Worm (Caenorhabditis elegans): ENCODE data around the gene grl-24.

DNA sequence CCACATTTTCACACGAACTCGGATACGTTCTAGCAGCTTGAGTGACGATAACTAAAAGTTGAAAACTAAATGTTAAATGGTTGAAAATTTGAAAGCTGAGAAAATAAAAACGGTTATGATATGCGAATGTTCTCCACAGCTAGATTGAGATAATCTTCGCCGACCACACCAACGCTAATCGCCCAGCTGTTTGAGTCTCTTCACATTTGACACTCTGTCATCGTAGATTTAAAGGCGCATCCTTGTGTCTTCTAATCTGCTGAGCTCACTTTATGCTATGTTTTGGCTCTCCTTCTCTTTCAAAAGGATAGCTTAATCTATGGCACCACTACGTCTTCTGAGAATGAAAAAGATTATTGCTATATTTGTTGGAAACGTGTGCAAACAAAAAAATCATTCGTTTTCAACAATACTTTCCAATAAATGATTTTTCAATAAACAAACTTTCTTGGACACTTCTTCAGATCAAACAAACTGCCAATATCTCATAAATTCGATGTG, 12.5 kb downstream of the grl-24 start, which contains the start of gene F11E6.10:
- no peak for TF ChIP-seq W03F9.2 (tag; optimal IDR thresholded peaks at IDR 0.05)
- TF ChIP-seq him-1 (tag; optimal IDR thresholded peaks at IDR 0.05) = no peak
- TF ChIP-seq dao-5 (tag; optimal IDR thresholded peaks at IDR 0.05) = no peak

Measured in whole organism, L4/young adult.